Worm (Caenorhabditis elegans) whole organism, young adult: ENCODE results near the gene srh-98.

ENCODE experiments used
- F33H1.4 ChIP-seq: fragments of 200-800 bp; sonication (Bioruptor generic); IDR thresholded peaks from 2 replicates; pipeline ENCODE4 v1.3.6; 2022; ENCODE audit warnings: missing genetic modification reagents, missing genetic modification characterization, missing compliant biosample characterization
- let-607 ChIP-seq, 2 experiments: fragments of 200-800 bp in 1 of 2; sonication (Bioruptor generic) in 1 of 2; sonication (generic microtip) in 1 of 2; optimal IDR thresholded peaks; 2 replicates each; lab custom pipeline; 2016 to 2018; ENCODE audit warnings: mild to moderate bottlenecking in 2 of 2, missing compliant biosample characterization in 2 of 2, missing genetic modification characterization in 2 of 2, moderate library complexity in 2 of 2, missing genotype in 1 of 2
- mcd-1 ChIP-seq: fragments of 200-800 bp; sonication (Bioruptor generic); IDR thresholded peaks from 2 replicates; pipeline ENCODE4 v1.3.6; 2022; ENCODE audit warnings: missing genetic modification reagents, missing genetic modification characterization, missing compliant biosample characterization

- no peak for TF ChIP-seq F33H1.4
- no peak for TF ChIP-seq let-607 (tag; optimal IDR thresholded peaks at IDR 0.05; lab: Kevin White, UChicago)
- no peak for TF ChIP-seq mcd-1
Observed at ce11 chrV:16220020-16220419, 15.5 kb downstream of the srh-98 start.
